Worm (Caenorhabditis elegans): ENCODE measurements around the gene Y53G8AR.8.

- TF ChIP-seq T23F11.4 (GFP tag; optimal IDR thresholded peaks at IDR 0.05) = no peak
- TF ChIP-seq syd-9 (tag; optimal IDR thresholded peaks at IDR 0.05) = no peak
- no peak for TF ChIP-seq odd-2 (tag; optimal IDR thresholded peaks at IDR 0.05)
- peak; percentile 70 for TF ChIP-seq ceh-31 (tag; optimal IDR thresholded peaks at IDR 0.05)
- no peak for TF ChIP-seq K02D7.2 (tag; optimal IDR thresholded peaks at IDR 0.05)
- TF ChIP-seq pqm-1 (tag; optimal IDR thresholded peaks at IDR 0.05) = no peak
- TF ChIP-seq pha-2 (tag; optimal IDR thresholded peaks at IDR 0.05) = no peak
- TF ChIP-seq lin-11 (tag; optimal IDR thresholded peaks at IDR 0.05) = no peak
- no peak for TF ChIP-seq ama-1 (optimal IDR thresholded peaks at IDR 0.05)
- no peak for TF ChIP-seq ceh-24 (tag; optimal IDR thresholded peaks at IDR 0.05)
- TF ChIP-seq pha-4 (tag; optimal IDR thresholded peaks at IDR 0.05) = no peak
Observed at ce11 chrIII:3322317-3323010, 28.3 kb upstream of the Y53G8AR.8 start, which contains the start of gene phf-15.
